Worm (Caenorhabditis elegans) whole organism, midembryonic: ENCODE data around the gene hsp-43.

Experiments used
- T22C8.4 ChIP-seq: fragments of 200-800 bp; sonication (Bioruptor generic); IDR thresholded peaks from 2 replicates; pipeline ENCODE4 v1.3.6; 2022; ENCODE audit warnings: missing genetic modification characterization, missing compliant biosample characterization
- cog-1 ChIP-seq: sonication (generic microtip); optimal IDR thresholded peaks from 2 replicates; lab custom pipeline; 2016; ENCODE audit warnings: missing genetic modification characterization, missing compliant biosample characterization
- flt-1 ChIP-seq: fragments of 200-800 bp; sonication (Bioruptor generic); IDR thresholded peaks from 2 replicates; pipeline ENCODE4 v1.3.6; 2022; ENCODE audit warnings: missing genetic modification characterization, missing compliant biosample characterization
- klf-2 ChIP-seq: fragments of 200-800 bp; sonication (Bioruptor generic); conservative IDR thresholded peaks from 2 replicates; pipeline ENCODE4 v1.3.6; 2022; ENCODE audit warnings: missing genetic modification reagents, missing genetic modification characterization, missing compliant biosample characterization
- med-1 ChIP-seq: sonication (generic microtip); optimal IDR thresholded peaks from 2 replicates; lab custom pipeline; 2017; ENCODE audit warnings: missing genetic modification characterization, mild to moderate bottlenecking, missing compliant biosample characterization, antibody characterized with exemption, missing genetic modification reagents; ENCODE audit not compliant: insufficient read depth
- ref-1 ChIP-seq: fragments of 200-800 bp; sonication (Bioruptor generic); conservative IDR thresholded peaks from 2 replicates; pipeline ENCODE4 v1.3.6; 2022; ENCODE audit warnings: missing genetic modification reagents, missing genetic modification characterization, missing compliant biosample characterization
- tab-1 ChIP-seq: fragments of 200-800 bp; sonication (Bioruptor generic); IDR thresholded peaks from 2 replicates; pipeline ENCODE4 v1.3.6; 2022; ENCODE audit warnings: missing genetic modification characterization, missing compliant biosample characterization
- ztf-23 ChIP-seq: fragments of 200-800 bp; sonication (Bioruptor generic); IDR thresholded peaks from 2 replicates; pipeline ENCODE4 v1.3.6; 2022; ENCODE audit warnings: missing genetic modification reagents, missing genetic modification characterization, missing compliant biosample characterization
- ztf-29 ChIP-seq: fragments of 200-800 bp; sonication (Bioruptor generic); IDR thresholded peaks from 2 replicates; pipeline ENCODE4 v1.3.6; 2022; ENCODE audit warnings: missing genetic modification reagents, missing genetic modification characterization, missing compliant biosample characterization

DNA sequence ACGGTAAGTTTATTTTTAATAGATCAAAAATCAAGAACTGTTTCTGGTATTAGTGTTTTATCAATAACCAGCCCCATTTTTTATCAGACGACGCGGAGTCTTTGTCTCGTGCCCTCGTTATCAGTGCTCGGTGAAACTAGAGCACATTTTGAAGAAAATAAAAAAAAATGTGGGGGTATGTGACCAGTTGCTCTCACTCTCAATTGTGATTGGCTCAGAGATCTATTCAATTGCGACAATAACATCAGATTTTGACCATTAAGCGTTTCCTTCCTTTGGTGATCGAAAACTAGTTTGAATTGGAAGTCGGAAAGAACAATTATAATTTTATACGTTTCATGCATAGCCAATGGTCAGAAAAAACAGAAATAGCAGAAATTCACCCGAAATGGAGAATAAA lies 21.1 kb upstream of the hsp-43 start:
- TF ChIP-seq ref-1 (GFP tag; lab: Robert Waterston, UW) = no peak
- no peak for TF ChIP-seq flt-1 (GFP tag; lab: Robert Waterston, UW)
- no peak for TF ChIP-seq cog-1 (tag; lab: Kevin White, UChicago)
- TF ChIP-seq T22C8.4 = no peak
- no peak for TF ChIP-seq ztf-29 (GFP tag; lab: Robert Waterston, UW)
- TF ChIP-seq klf-2 (GFP tag; lab: Robert Waterston, UW) = no peak
- no peak for TF ChIP-seq med-1 (GFP tag; lab: Kevin White, UChicago)
- no peak for TF ChIP-seq ztf-23 (GFP tag; lab: Robert Waterston, UW)
- no peak for TF ChIP-seq tab-1 (GFP tag; lab: Robert Waterston, UW)
